Fruit fly (Drosophila melanogaster): ENCODE measurements around the gene CG4069.

Gene CG4069

DNA sequence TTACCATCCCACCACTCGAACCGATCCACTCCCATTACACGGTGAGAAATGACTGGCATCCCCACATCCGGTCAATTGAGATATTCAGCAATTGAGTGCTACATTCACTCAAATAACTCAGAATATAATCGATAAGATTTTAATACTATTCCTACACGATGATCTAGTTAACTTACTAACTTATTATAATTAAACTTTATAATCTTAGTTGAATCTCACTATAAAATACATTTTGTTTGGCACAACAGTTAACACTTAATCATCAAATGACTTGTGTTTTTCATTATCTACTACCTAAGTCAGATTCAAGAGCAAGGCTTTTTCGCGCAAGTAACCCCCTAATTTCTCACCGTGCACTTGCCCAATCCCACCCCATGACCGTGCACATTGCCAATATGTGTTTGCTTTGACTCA is 41.8 kb downstream of the CG4069 start (continued):
- no peak for TF ChIP-seq Dref (GFP tag; IDR thresholded peaks at IDR 0.05)
- TF ChIP-seq CG8281 (tag; optimal IDR thresholded peaks at IDR 0.05): no peak
- TF ChIP-seq CG12071 (GFP tag; optimal IDR thresholded peaks at IDR 0.05): no peak
- TF ChIP-seq twi (tag; optimal IDR thresholded peaks at IDR 0.05): no peak
- TF ChIP-seq Nf-YB (GFP tag; optimal IDR thresholded peaks at IDR 0.05): peak; percentile 4
- TF ChIP-seq CG7839 (tag; optimal IDR thresholded peaks at IDR 0.05): peak; percentile 59
- TF ChIP-seq seq (GFP tag; IDR thresholded peaks at IDR 0.05): no peak
- no peak for TF ChIP-seq CG4282 (GFP tag; optimal IDR thresholded peaks at IDR 0.05)
- TF ChIP-seq onecut (GFP tag; IDR thresholded peaks at IDR 0.05): peak; percentile 39
- TF ChIP-seq sisA (GFP tag; IDR thresholded peaks at IDR 0.05): no peak
- TF ChIP-seq phol (tag; optimal IDR thresholded peaks at IDR 0.05): peak; percentile 48
- no peak for TF ChIP-seq gcm2 (GFP tag; optimal IDR thresholded peaks at IDR 0.05)
- no peak for TF ChIP-seq sc (optimal IDR thresholded peaks at IDR 0.05)
- TF ChIP-seq sc (GFP tag; optimal IDR thresholded peaks at IDR 0.05): no peak
- TF ChIP-seq Oaz (GFP tag; IDR thresholded peaks at IDR 0.05): no peak
- TF ChIP-seq CG17829 (tag; optimal IDR thresholded peaks at IDR 0.05): peak; percentile 46
- TF ChIP-seq eyg (GFP tag; optimal IDR thresholded peaks at IDR 0.05): no peak
- no peak for TF ChIP-seq sima (GFP tag; optimal IDR thresholded peaks at IDR 0.05)
- no peak for TF ChIP-seq Abd-B (GFP tag; optimal IDR thresholded peaks at IDR 0.05)
- peak; percentile 71 for TF ChIP-seq CG17361 (GFP tag; IDR thresholded peaks at IDR 0.05)
- no peak for TF ChIP-seq toy (GFP tag; IDR thresholded peaks at IDR 0.05)
- peak; percentile 24 for TF ChIP-seq CG1529 (GFP tag; optimal IDR thresholded peaks at IDR 0.05)
- no peak for TF ChIP-seq psq (GFP tag; optimal IDR thresholded peaks at IDR 0.05)
- no peak for TF ChIP-seq NC2α (GFP tag; optimal IDR thresholded peaks at IDR 0.05)
- TF ChIP-seq zfh1 (GFP tag; IDR thresholded peaks at IDR 0.05): no peak
- no peak for TF ChIP-seq CG14965 (GFP tag; optimal IDR thresholded peaks at IDR 0.05; ENCODE audit: borderline replicate concordance)
- TF ChIP-seq CG4707 (GFP tag; optimal IDR thresholded peaks at IDR 0.05): no peak
- TF ChIP-seq tna (GFP tag; IDR thresholded peaks at IDR 0.05; ENCODE audit: partially characterized antibody): no peak
- peak; percentile 29 for TF ChIP-seq HmgZ (tag; optimal IDR thresholded peaks at IDR 0.05)
- no peak for TF ChIP-seq lmd (GFP tag; IDR thresholded peaks at IDR 0.05)
- no peak for TF ChIP-seq Stat92E (GFP tag; optimal IDR thresholded peaks at IDR 0.05)
- no peak for TF ChIP-seq zfh2 (GFP tag; optimal IDR thresholded peaks at IDR 0.05)
- no peak for TF ChIP-seq ERR (GFP tag; optimal IDR thresholded peaks at IDR 0.05)
- no peak; the same call in 1 of the 2 replicates for TF ChIP-seq CG31441 (GFP tag; IDR thresholded peaks at IDR 0.05)
- TF ChIP-seq CG7372 (GFP tag; IDR thresholded peaks at IDR 0.05): no peak
- peak; percentile 35 for TF ChIP-seq Ssrp (tag; optimal IDR thresholded peaks at IDR 0.05)
- no peak for TF ChIP-seq CG1647 (GFP tag; optimal IDR thresholded peaks at IDR 0.05)
- peak; percentile 59 for TF ChIP-seq Drgx (GFP tag; IDR thresholded peaks at IDR 0.05)
- no peak for TF ChIP-seq Side (GFP tag; optimal IDR thresholded peaks at IDR 0.05)
- TF ChIP-seq lab (GFP tag; optimal IDR thresholded peaks at IDR 0.05): peak; percentile 53
- TF ChIP-seq CG32532 (GFP tag; IDR thresholded peaks at IDR 0.05): peak; percentile 4; the same call in 1 of the 2 replicates
- peak; percentile 27 for TF ChIP-seq CG12769 (tag; optimal IDR thresholded peaks at IDR 0.05)
- no peak for TF ChIP-seq Lhr (GFP tag; optimal IDR thresholded peaks at IDR 0.05)
- TF ChIP-seq Sry-β (GFP tag; optimal IDR thresholded peaks at IDR 0.05): no peak
- no peak for TF ChIP-seq sens-2 (GFP tag; IDR thresholded peaks at IDR 0.05)
- no peak for TF ChIP-seq Adf1 (GFP tag; IDR thresholded peaks at IDR 0.05)
- TF ChIP-seq Spps (tag; optimal IDR thresholded peaks at IDR 0.05): no peak
- TF ChIP-seq CG13123 (GFP tag; optimal IDR thresholded peaks at IDR 0.05): no peak
- TF ChIP-seq Mrtf (GFP tag; IDR thresholded peaks at IDR 0.05): 0 out of 3 replicates have a peak, but pooled peaks have one; percentile 29
- TF ChIP-seq CG30431 (GFP tag; optimal IDR thresholded peaks at IDR 0.05): peak; percentile 25
- TF ChIP-seq CG4404 (GFP tag; IDR thresholded peaks at IDR 0.05): no peak
- no peak for TF ChIP-seq pita (GFP tag; optimal IDR thresholded peaks at IDR 0.05)
